Worm (Caenorhabditis elegans) whole organism, L3 larva: ENCODE data around the gene ZK897.10.

Experiments used
- R02D3.7 ChIP-seq: fragments of 150-350 bp; optimal IDR thresholded peaks from 2 replicates; lab custom pipeline; 2014; ENCODE audit warnings: missing biosample characterization, missing genetic modification characterization
- ama-1 ChIP-seq: fragments of 150-350 bp; optimal IDR thresholded peaks from 2 replicates; lab custom pipeline; 2018
- ceh-28 ChIP-seq: fragments of 150-350 bp; optimal IDR thresholded peaks from 2 replicates; lab custom pipeline; 2014; ENCODE audit warnings: missing biosample characterization, missing genetic modification reagents, missing genetic modification characterization
- ceh-82 ChIP-seq: fragments of 150-350 bp; optimal IDR thresholded peaks from 2 replicates; lab custom pipeline; 2014; ENCODE audit warnings: missing biosample characterization, missing genetic modification characterization
- ceh-9 ChIP-seq: sonication (generic microtip); optimal IDR thresholded peaks from 2 replicates; lab custom pipeline; 2018; ENCODE audit warnings: missing biosample characterization, missing genetic modification characterization
- daf-12 ChIP-seq: fragments of 150-350 bp; optimal IDR thresholded peaks from 2 replicates; lab custom pipeline; 2014; ENCODE audit warnings: missing biosample characterization, missing genetic modification reagents, missing genetic modification characterization
- egl-27 ChIP-seq: sonication (generic microtip); optimal IDR thresholded peaks from 4 replicates; lab custom pipeline; 2017; ENCODE audit warnings: missing biosample characterization, missing genetic modification reagents, missing genetic modification characterization
- egl-5 ChIP-seq: fragments of 150-350 bp; optimal IDR thresholded peaks from 2 replicates; lab custom pipeline; 2017; ENCODE audit warnings: missing biosample characterization, missing genetic modification reagents, missing genetic modification characterization, inconsistent platforms
- elt-2 ChIP-seq: sonication (generic microtip); optimal IDR thresholded peaks from 2 replicates; lab custom pipeline; 2016; ENCODE audit warnings: missing genetic modification reagents, mild to moderate bottlenecking, missing genetic modification characterization, missing compliant biosample characterization
- fos-1 ChIP-seq: fragments of 150-350 bp; optimal IDR thresholded peaks from 2 replicates; lab custom pipeline; 2014; ENCODE audit warnings: missing biosample characterization, missing genetic modification characterization
- hmg-11 ChIP-seq: sonication (generic microtip); optimal IDR thresholded peaks from 2 replicates; lab custom pipeline; 2016; ENCODE audit warnings: missing genetic modification characterization, missing compliant biosample characterization
- lin-15B ChIP-seq: fragments of 150-350 bp; optimal IDR thresholded peaks from 2 replicates; lab custom pipeline; 2014; ENCODE audit warnings: missing biosample characterization, missing genetic modification characterization
- lin-39 ChIP-seq: fragments of 150-350 bp; optimal IDR thresholded peaks from 2 replicates; lab custom pipeline; 2018; ENCODE audit warnings: missing biosample characterization, missing genetic modification reagents, missing genetic modification characterization
- lsy-12 ChIP-seq: sonication (generic microtip); optimal IDR thresholded peaks from 2 replicates; lab custom pipeline; 2016; ENCODE audit warnings: mild to moderate bottlenecking, missing genetic modification characterization, missing compliant biosample characterization
- mdl-1 ChIP-seq: fragments of 150-350 bp; optimal IDR thresholded peaks from 2 replicates; lab custom pipeline; 2014; ENCODE audit warnings: missing biosample characterization, missing genetic modification characterization
- nfya-1 ChIP-seq: sonication (generic microtip); optimal IDR thresholded peaks from 2 replicates; lab custom pipeline; 2017; ENCODE audit warnings: missing genetic modification characterization, mild to moderate bottlenecking, missing compliant biosample characterization, antibody characterized with exemption, moderate library complexity; ENCODE audit not compliant: insufficient read depth
- nhr-11 ChIP-seq: fragments of 150-350 bp; optimal IDR thresholded peaks from 2 replicates; lab custom pipeline; 2014; ENCODE audit warnings: missing biosample characterization, missing genetic modification characterization
- nhr-12 ChIP-seq: fragments of 150-350 bp; optimal IDR thresholded peaks from 2 replicates; lab custom pipeline; 2014; ENCODE audit warnings: missing biosample characterization, missing genetic modification characterization
- nhr-23 ChIP-seq: fragments of 150-350 bp; optimal IDR thresholded peaks from 2 replicates; lab custom pipeline; 2014; ENCODE audit warnings: missing biosample characterization, missing genetic modification reagents, missing genetic modification characterization
- nhr-25 ChIP-seq: sonication (generic microtip); optimal IDR thresholded peaks from 2 replicates; lab custom pipeline; 2017; ENCODE audit warnings: missing biosample characterization, missing genetic modification characterization
- nhr-43 ChIP-seq: sonication (generic microtip); optimal IDR thresholded peaks from 2 replicates; lab custom pipeline; 2016; ENCODE audit warnings: mild to moderate bottlenecking, missing genetic modification characterization, missing compliant biosample characterization; ENCODE audit not compliant: poor library complexity, severe bottlenecking
- nhr-67 ChIP-seq: fragments of 150-350 bp; optimal IDR thresholded peaks from 2 replicates; lab custom pipeline; 2014; ENCODE audit warnings: missing biosample characterization, missing genetic modification characterization
- nhr-77 ChIP-seq: fragments of 150-350 bp; optimal IDR thresholded peaks from 2 replicates; lab custom pipeline; 2014; ENCODE audit warnings: missing biosample characterization, missing genetic modification characterization
- pha-4 ChIP-seq: fragments of 150-350 bp; optimal IDR thresholded peaks from 2 replicates; lab custom pipeline; 2014; ENCODE audit warnings: missing biosample characterization, missing genetic modification reagents, missing genetic modification characterization
- pqm-1 ChIP-seq: fragments of 150-350 bp; optimal IDR thresholded peaks from 2 replicates; lab custom pipeline; 2017; ENCODE audit warnings: missing biosample characterization, missing genetic modification characterization, inconsistent platforms
- sea-2 ChIP-seq: fragments of 150-350 bp; sonication (generic microtip); optimal IDR thresholded peaks from 4 replicates; lab custom pipeline; 2014; ENCODE audit warnings: missing biosample characterization, missing genetic modification reagents, missing genetic modification characterization
- skn-1 ChIP-seq: fragments of 150-350 bp; optimal IDR thresholded peaks from 2 replicates; lab custom pipeline; 2014; ENCODE audit warnings: missing biosample characterization, missing genetic modification characterization
- snpc-4 ChIP-seq: fragments of 150-350 bp; optimal IDR thresholded peaks from 2 replicates; lab custom pipeline; 2014; ENCODE audit warnings: missing biosample characterization, missing genetic modification characterization
- tbx-2 ChIP-seq: sonication (generic microtip); optimal IDR thresholded peaks from 2 replicates; lab custom pipeline; 2016; ENCODE audit warnings: mild to moderate bottlenecking, missing genetic modification characterization, missing compliant biosample characterization
- unc-39 ChIP-seq: sonication (generic microtip); optimal IDR thresholded peaks from 4 replicates; lab custom pipeline; 2017; ENCODE audit warnings: missing biosample characterization, missing genetic modification characterization
- unc-62 ChIP-seq: fragments of 150-350 bp; sonication (generic microtip); optimal IDR thresholded peaks from 4 replicates; lab custom pipeline; 2014; ENCODE audit warnings: missing biosample characterization, missing genetic modification reagents, missing genetic modification characterization
- zag-1 ChIP-seq: fragments of 150-350 bp; optimal IDR thresholded peaks from 2 replicates; lab custom pipeline; 2014; ENCODE audit warnings: missing biosample characterization, missing genetic modification characterization
- ztf-4 ChIP-seq: fragments of 150-350 bp; optimal IDR thresholded peaks from 2 replicates; lab custom pipeline; 2014; ENCODE audit warnings: missing biosample characterization, missing genetic modification characterization

Gene ZK897.10

DNA sequence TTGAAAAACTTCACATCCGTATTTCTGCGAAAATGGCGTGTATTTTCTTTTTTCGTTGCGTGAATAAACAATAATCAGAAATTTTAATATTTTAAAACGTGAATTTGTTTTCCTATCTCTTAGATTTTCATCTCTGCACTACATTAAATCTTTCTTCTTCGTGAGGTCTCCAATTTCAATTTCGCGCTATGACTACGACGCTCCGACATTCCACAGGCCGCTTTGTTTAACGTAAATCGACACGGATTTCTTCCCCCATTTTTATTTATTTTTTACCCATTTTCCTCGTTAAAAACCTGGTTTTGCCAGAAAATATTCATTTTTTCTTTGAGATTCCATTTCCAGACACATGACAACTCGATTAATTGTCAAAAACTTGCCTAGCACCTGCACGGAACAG lies 40.5 kb upstream of the ZK897.10 start, which contains the start of the genes T23F6.3 and rbd-1 (continued):
- TF ChIP-seq ceh-9, result no peak
- no peak for TF ChIP-seq ztf-4 (tag; lab: Kevin White, UChicago)
- TF ChIP-seq ceh-28, result peak; percentile 73

DNA sequence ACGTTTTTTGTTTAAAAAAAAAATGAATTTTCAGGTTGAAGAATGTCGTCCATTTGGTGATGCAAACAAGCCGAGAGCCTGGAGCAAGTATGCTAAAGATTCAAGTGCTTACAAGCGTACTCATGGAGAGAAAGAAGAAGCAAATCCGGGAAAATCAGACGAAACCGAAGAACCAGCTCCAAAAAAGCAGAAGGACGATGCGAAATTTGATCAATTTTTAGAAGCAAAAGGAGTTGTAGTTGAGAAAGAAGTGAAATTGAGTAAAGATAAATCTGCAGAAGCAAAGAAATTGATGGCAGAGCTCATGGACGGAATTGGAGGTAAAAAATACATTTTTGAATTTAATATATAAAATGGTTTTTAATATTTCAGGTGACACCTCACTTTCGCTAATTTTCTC lies 39.9 kb upstream of the ZK897.10 start:
- TF ChIP-seq sea-2 (GFP tag; lab: Kevin White, UChicago) (no peak), lin-15B (tag; lab: Kevin White, UChicago) (no peak), zag-1 (no peak), nhr-25 (tag; lab: Kevin White, UChicago) (no peak), lin-39 (tag; lab: Kevin White, UChicago) (no peak), R02D3.7 (tag; lab: Kevin White, UChicago) (no peak), ceh-82 (no peak), pha-4 (no peak)

DNA sequence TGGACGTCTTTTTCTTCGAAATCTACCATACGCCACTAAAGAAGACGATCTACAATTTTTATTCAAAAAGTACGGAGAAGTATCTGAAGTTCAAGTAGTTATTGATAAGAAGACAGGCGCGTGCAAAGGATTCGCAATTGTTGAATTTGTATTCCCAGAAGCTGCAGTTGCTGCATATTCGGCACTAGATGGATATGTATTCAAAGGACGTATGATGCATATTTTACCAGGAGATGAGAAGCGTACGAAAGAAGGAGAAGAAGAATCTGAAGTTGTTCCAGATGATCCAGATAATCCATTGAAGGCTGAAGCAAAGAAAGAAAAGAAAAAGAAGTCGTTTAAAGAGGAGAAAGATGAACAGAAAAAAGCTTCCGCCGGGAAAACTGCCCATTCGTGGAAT lies 39.2 kb upstream of the ZK897.10 start:
- TF ChIP-seq nhr-11 (tag; lab: Kevin White, UChicago) (no peak), unc-62 (no peak), nfya-1 (no peak), pqm-1 (no peak), elt-2 (tag; lab: Kevin White, UChicago) (no peak), unc-39 (tag; lab: Kevin White, UChicago) (no peak), ztf-4 (tag; lab: Kevin White, UChicago) (no peak), lin-15B (tag; lab: Kevin White, UChicago) (no peak), fos-1 (tag; lab: Kevin White, UChicago) (no peak), ceh-9 (no peak), hmg-11 (no peak), nhr-67 (no peak), nhr-25 (tag; lab: Kevin White, UChicago) (no peak), nhr-12 (tag; lab: Kevin White, UChicago) (no peak), ama-1 (lab: Kevin White, UChicago) (no peak), nhr-23 (tag; lab: Kevin White, UChicago) (no peak), mdl-1 (tag; lab: Kevin White, UChicago) (no peak), tbx-2 (tag; lab: Kevin White, UChicago) (no peak), skn-1 (no peak)
- TF ChIP-seq, all 47 proteins: peak for 0

DNA sequence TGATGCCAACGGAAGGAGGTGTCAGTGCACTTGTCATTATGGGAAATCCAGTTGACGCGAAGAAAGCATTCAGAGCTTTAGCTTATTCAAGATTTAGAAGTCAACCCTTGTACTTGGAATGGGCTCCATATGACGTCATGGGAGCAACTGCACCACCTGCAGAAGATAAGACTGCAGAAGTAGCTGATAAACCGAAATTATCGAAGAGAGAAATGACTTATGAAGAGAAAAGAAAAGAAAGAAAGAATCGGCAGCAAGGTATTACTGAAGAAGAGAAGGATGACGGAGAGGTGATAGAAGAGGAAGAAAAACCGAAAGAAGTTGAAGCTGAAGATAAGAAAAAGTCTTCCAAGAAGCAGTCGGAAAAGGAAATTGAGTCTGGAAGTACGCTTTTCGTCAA lies 37.0 kb upstream of the ZK897.10 start:
- TF ChIP-seq elt-2 (tag; lab: Kevin White, UChicago), result peak; percentile 70
- TF ChIP-seq ama-1 (lab: Kevin White, UChicago), result no peak
- no peak for TF ChIP-seq nhr-77 (tag; lab: Kevin White, UChicago)
- TF ChIP-seq daf-12 (tag; lab: Kevin White, UChicago), result no peak
- no peak for TF ChIP-seq sea-2 (GFP tag; lab: Kevin White, UChicago)
- peak; percentile 13 for TF ChIP-seq pqm-1

DNA sequence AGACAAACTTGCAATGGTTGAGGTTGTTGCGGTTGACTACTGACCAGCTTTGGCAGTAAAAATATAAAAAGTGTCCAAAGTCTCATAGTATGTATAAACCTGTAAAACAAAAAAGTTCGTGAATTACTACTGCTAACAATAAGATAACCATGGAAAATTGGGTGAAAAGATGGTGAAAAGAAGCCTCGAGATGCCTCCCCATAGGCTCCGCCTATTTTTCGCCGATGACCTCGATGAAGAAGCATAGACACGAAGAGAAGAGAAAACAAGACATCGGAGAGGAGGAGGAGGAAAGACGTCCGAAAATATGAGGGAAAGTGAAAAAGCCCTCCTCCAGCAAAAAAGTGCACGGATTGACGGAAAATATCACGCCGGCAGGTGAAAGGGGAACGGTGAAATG lies 23.7 kb upstream of the ZK897.10 start, which contains the start of gene T23F6.5:
Gene T23F6.5, minus strand, starts transcription at position 101 of the 400 bp plus-strand sequence.
- TF ChIP-seq ceh-28 (no peak), tbx-2 (tag; lab: Kevin White, UChicago) (no peak), fos-1 (tag; lab: Kevin White, UChicago) (no peak), nhr-67 (no peak), nhr-43 (tag; lab: Kevin White, UChicago) (no peak), pqm-1 (no peak), egl-5 (tag; lab: Kevin White, UChicago) (no peak), unc-39 (tag; lab: Kevin White, UChicago) (no peak), daf-12 (tag; lab: Kevin White, UChicago) (no peak), pha-4 (no peak), lsy-12 (tag; lab: Kevin White, UChicago) (no peak), ztf-4 (tag; lab: Kevin White, UChicago) (no peak), nhr-25 (tag; lab: Kevin White, UChicago) (no peak)

DNA sequence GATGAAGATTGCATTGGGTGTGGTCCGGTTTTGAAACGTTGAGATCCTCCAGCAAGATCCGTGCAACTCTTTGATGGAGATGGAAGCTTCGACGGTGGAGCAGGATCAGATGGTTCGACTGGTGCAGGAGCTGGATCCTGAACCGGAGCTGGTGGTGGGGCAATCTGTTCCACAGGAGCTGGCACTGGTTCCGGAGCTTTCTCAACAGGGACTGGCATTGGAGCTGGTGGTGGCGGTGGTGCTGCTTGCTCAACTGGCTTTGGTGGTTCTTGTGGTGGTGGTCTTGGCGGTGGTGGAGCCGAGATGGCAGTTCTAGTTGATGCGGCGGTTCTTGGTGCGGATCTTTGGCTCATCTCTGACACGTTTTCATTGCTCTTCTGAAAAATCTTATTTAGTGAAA lies 21.5 kb upstream of the ZK897.10 start:
- no peak for TF ChIP-seq egl-27
- TF ChIP-seq nhr-23 (tag; lab: Kevin White, UChicago), result no peak
- no peak for TF ChIP-seq nhr-67
- TF ChIP-seq snpc-4 (tag; lab: Kevin White, UChicago), result no peak
- TF ChIP-seq lin-15B (tag; lab: Kevin White, UChicago), result no peak
- TF ChIP-seq nhr-77 (tag; lab: Kevin White, UChicago), result no peak
- TF ChIP-seq ceh-82, result no peak
